Worm (Caenorhabditis elegans) whole organism, L4 larva: Measurements from ENCODE around the gene F13B6.3.

ENCODE experiments used
- F26F4.8 ChIP-seq: fragments of 200-800 bp; sonication (Bioruptor generic); conservative IDR thresholded peaks from 2 replicates; pipeline ENCODE4 v1.3.6; 2022; ENCODE audit warnings: missing genetic modification characterization, missing compliant biosample characterization
- T20F7.1 ChIP-seq: fragments of 200-800 bp; sonication (Bioruptor generic); optimal IDR thresholded peaks from 2 replicates; lab custom pipeline; 2018; ENCODE audit warnings: mild to moderate bottlenecking, missing genetic modification characterization, missing compliant biosample characterization
- Y48G9A.11 ChIP-seq: fragments of 200-800 bp; sonication (Bioruptor generic); IDR thresholded peaks from 2 replicates; pipeline ENCODE4 v1.3.6; 2022; ENCODE audit warnings: missing genetic modification reagents, missing genetic modification characterization, missing compliant biosample characterization
- Y75B8A.6 ChIP-seq: fragments of 200-800 bp; sonication (Bioruptor generic); IDR thresholded peaks from 2 replicates; pipeline ENCODE4 v1.3.6; 2022; ENCODE audit warnings: missing genetic modification reagents, missing genetic modification characterization, missing compliant biosample characterization
- ama-1 ChIP-seq: fragments of 150-350 bp; optimal IDR thresholded peaks from 2 replicates; lab custom pipeline; 2014; ENCODE audit warnings: inconsistent platforms, mixed read lengths
- attf-4 ChIP-seq: sonication (generic microtip); optimal IDR thresholded peaks from 3 replicates; lab custom pipeline; 2017; ENCODE audit warnings: missing biosample characterization, missing genetic modification characterization
- ceh-28 ChIP-seq: fragments of 150-350 bp; optimal IDR thresholded peaks from 2 replicates; lab custom pipeline; 2014; ENCODE audit warnings: missing biosample characterization, missing genetic modification reagents, missing genetic modification characterization
- ceh-44 ChIP-seq: fragments of 200-800 bp; sonication (Bioruptor generic); IDR thresholded peaks from 2 replicates; pipeline ENCODE4 v1.3.6; 2022; ENCODE audit warnings: missing genetic modification reagents, missing genetic modification characterization, missing compliant biosample characterization
- ceh-82 ChIP-seq: sonication (generic microtip); optimal IDR thresholded peaks from 2 replicates; lab custom pipeline; 2017; ENCODE audit warnings: missing biosample characterization, missing genetic modification characterization
- cey-2 ChIP-seq: sonication (generic microtip); optimal IDR thresholded peaks from 3 replicates; lab custom pipeline; 2017; ENCODE audit warnings: missing genetic modification characterization, mild to moderate bottlenecking, missing compliant biosample characterization, antibody characterized with exemption, borderline replicate concordance; ENCODE audit not compliant: insufficient read depth
- ctbp-1 ChIP-seq: fragments of 200-800 bp; sonication (Bioruptor generic); IDR thresholded peaks from 2 replicates; pipeline ENCODE4 v1.3.6; 2022; ENCODE audit warnings: missing genetic modification reagents, missing genetic modification characterization, missing compliant biosample characterization
- daf-16 ChIP-seq, 3 experiments: sonication (generic microtip); optimal IDR thresholded peaks; 2 replicates each; lab custom pipeline; 2016 to 2017; ENCODE audit warnings: missing genetic modification characterization in 3 of 3, missing genetic modification reagents in 3 of 3, mild to moderate bottlenecking in 2 of 3, missing compliant biosample characterization in 2 of 3, missing biosample characterization in 1 of 3, moderate library complexity in 1 of 3
- daf-19 ChIP-seq: fragments of 200-800 bp; sonication (Bioruptor generic); conservative IDR thresholded peaks from 2 replicates; pipeline ENCODE4 v1.3.6; 2022; ENCODE audit warnings: missing genetic modification characterization, missing compliant biosample characterization
- daf-8 ChIP-seq: fragments of 200-800 bp; sonication (Bioruptor generic); IDR thresholded peaks from 2 replicates; pipeline ENCODE4 v1.3.6; 2022; ENCODE audit warnings: missing genetic modification characterization, missing compliant biosample characterization
- dmd-6 ChIP-seq: fragments of 200-800 bp; sonication (Bioruptor generic); IDR thresholded peaks from 2 replicates; pipeline ENCODE4 v1.3.6; 2022; ENCODE audit warnings: missing genetic modification reagents, missing genetic modification characterization, missing compliant biosample characterization
- dmd-9 ChIP-seq: fragments of 200-800 bp; sonication (Bioruptor generic); IDR thresholded peaks from 2 replicates; pipeline ENCODE4 v1.3.6; 2022; ENCODE audit warnings: missing genetic modification reagents, missing genetic modification characterization, missing compliant biosample characterization
- dpl-1 ChIP-seq: fragments of 150-350 bp; optimal IDR thresholded peaks from 2 replicates; lab custom pipeline; 2014; ENCODE audit warnings: missing biosample characterization, missing genetic modification reagents, missing genetic modification characterization
- duxl-1 ChIP-seq: sonication (generic microtip); optimal IDR thresholded peaks from 2 replicates; lab custom pipeline; 2016; ENCODE audit warnings: mild to moderate bottlenecking, missing genetic modification characterization, moderate library complexity, missing compliant biosample characterization; ENCODE audit not compliant: poor library complexity
- dve-1 ChIP-seq: sonication (generic microtip); optimal IDR thresholded peaks from 2 replicates; lab custom pipeline; 2017; ENCODE audit warnings: antibody characterized with exemption, mild to moderate bottlenecking, missing genetic modification characterization, missing compliant biosample characterization; ENCODE audit not compliant: insufficient read depth
- hlh-11 ChIP-seq: fragments of 200-800 bp; sonication (Bioruptor generic); optimal IDR thresholded peaks from 2 replicates; lab custom pipeline; 2018; ENCODE audit warnings: mild to moderate bottlenecking, missing genetic modification characterization, missing compliant biosample characterization
- hlh-30 ChIP-seq: sonication (generic microtip); optimal IDR thresholded peaks from 2 replicates; lab custom pipeline; 2017; ENCODE audit warnings: antibody characterized with exemption, mild to moderate bottlenecking, missing genetic modification characterization, missing compliant biosample characterization; ENCODE audit not compliant: insufficient read depth
- lim-7 ChIP-seq: fragments of 200-800 bp; sonication (Bioruptor generic); IDR thresholded peaks from 2 replicates; pipeline ENCODE4 v1.3.6; 2022; ENCODE audit warnings: missing genetic modification characterization, missing compliant biosample characterization
- lin-1 ChIP-seq: fragments of 200-800 bp; sonication (Bioruptor generic); IDR thresholded peaks from 2 replicates; pipeline ENCODE4 v1.3.6; 2022; ENCODE audit warnings: missing genetic modification reagents, missing genetic modification characterization, missing compliant biosample characterization
- lin-39 ChIP-seq: fragments of 150-350 bp; optimal IDR thresholded peaks from 2 replicates; lab custom pipeline; 2014; ENCODE audit warnings: missing biosample characterization, missing genetic modification reagents, missing genetic modification characterization
- lsy-2 ChIP-seq, 2 experiments: fragments of 150-350 bp in 1 of 2; sonication (generic microtip) in 1 of 2; optimal IDR thresholded peaks; 2 replicates each; lab custom pipeline; 2014 to 2017; ENCODE audit warnings: missing biosample characterization in 2 of 2, missing genetic modification characterization in 2 of 2
- madf-5 ChIP-seq, 2 experiments: fragments of 200-800 bp; sonication (Bioruptor generic); IDR thresholded peaks; 2 replicates each; pipeline ENCODE4 v1.3.6; 2022; ENCODE audit warnings: missing compliant biosample characterization in 2 of 2, missing genetic modification characterization in 2 of 2
- mdl-1 ChIP-seq, 2 experiments: fragments of 150-350 bp in 1 of 2; sonication (generic microtip) in 1 of 2; optimal IDR thresholded peaks; 2 replicates each; lab custom pipeline; 2014 to 2017; ENCODE audit warnings: missing biosample characterization in 2 of 2, missing genetic modification characterization in 2 of 2
- mep-1 ChIP-seq: fragments of 150-350 bp; sonication (generic microtip); optimal IDR thresholded peaks from 3 replicates; lab custom pipeline; 2014; ENCODE audit warnings: missing biosample characterization, missing genetic modification characterization
- mxl-3 ChIP-seq: fragments of 200-800 bp; sonication (Bioruptor generic); optimal IDR thresholded peaks from 2 replicates; lab custom pipeline; 2018; ENCODE audit warnings: mild to moderate bottlenecking, missing genetic modification characterization, missing compliant biosample characterization
- nhr-11 ChIP-seq: fragments of 150-350 bp; optimal IDR thresholded peaks from 2 replicates; lab custom pipeline; 2014; ENCODE audit warnings: missing biosample characterization, missing genetic modification characterization
- nhr-237 ChIP-seq: sonication (generic microtip); optimal IDR thresholded peaks from 2 replicates; lab custom pipeline; 2017; ENCODE audit warnings: missing biosample characterization, missing genetic modification characterization
- nhr-28 ChIP-seq: fragments of 150-350 bp; optimal IDR thresholded peaks from 2 replicates; lab custom pipeline; 2014; ENCODE audit warnings: missing biosample characterization, missing genetic modification characterization
- nhr-42 ChIP-seq: fragments of 200-800 bp; sonication (Bioruptor generic); IDR thresholded peaks from 2 replicates; pipeline ENCODE4 v1.3.6; 2022; ENCODE audit warnings: missing genetic modification characterization, missing compliant biosample characterization
- nhr-48 ChIP-seq: sonication (generic microtip); optimal IDR thresholded peaks from 2 replicates; lab custom pipeline; 2016; ENCODE audit warnings: mild to moderate bottlenecking, missing genetic modification characterization, missing compliant biosample characterization
- nhr-6 ChIP-seq: fragments of 150-350 bp; optimal IDR thresholded peaks from 2 replicates; lab custom pipeline; 2014; ENCODE audit warnings: missing biosample characterization, missing genetic modification characterization
- nhr-77 ChIP-seq: fragments of 150-350 bp; optimal IDR thresholded peaks from 2 replicates; lab custom pipeline; 2014; ENCODE audit warnings: missing biosample characterization, missing genetic modification characterization
- pha-4 ChIP-seq, 2 experiments: fragments of 150-350 bp in 1 of 2; fragments of 200-800 bp in 1 of 2; sonication (Bioruptor generic) in 1 of 2; IDR thresholded peaks in 1 of 2; optimal IDR thresholded peaks in 1 of 2; 2 replicates each; pipeline versions ENCODE4 v1.3.6 to Lab custom; 2014 to 2022; ENCODE audit warnings: missing genetic modification characterization in 2 of 2, missing genetic modification reagents in 2 of 2, missing biosample characterization in 1 of 2, missing compliant biosample characterization in 1 of 2
- php-3 ChIP-seq: fragments of 200-800 bp; sonication (Bioruptor generic); IDR thresholded peaks from 2 replicates; pipeline ENCODE4 v1.3.6; 2022; ENCODE audit warnings: missing genetic modification reagents, missing genetic modification characterization, missing compliant biosample characterization
- sdz-12 ChIP-seq: fragments of 200-800 bp; sonication (Bioruptor generic); optimal IDR thresholded peaks from 2 replicates; lab custom pipeline; 2018; ENCODE audit warnings: mild to moderate bottlenecking, missing genetic modification characterization, missing compliant biosample characterization
- tra-1 ChIP-seq: fragments of 200-800 bp; sonication (Bioruptor generic); IDR thresholded peaks from 2 replicates; pipeline ENCODE4 v1.3.6; 2022; ENCODE audit warnings: missing genetic modification reagents, missing genetic modification characterization, missing compliant biosample characterization
- unc-39 ChIP-seq: sonication (generic microtip); optimal IDR thresholded peaks from 2 replicates; lab custom pipeline; 2017; ENCODE audit warnings: missing biosample characterization, missing genetic modification characterization
- unc-62 ChIP-seq, 3 experiments: fragments of 150-350 bp in 1 of 3; sonication (generic microtip); optimal IDR thresholded peaks in 2 of 3; peaks in 1 of 3; 1 replicate in 1 of 3; 2 replicates in 2 of 3; lab custom pipeline; 2014 to 2017; ENCODE audit warnings: missing biosample characterization in 3 of 3, missing genetic modification characterization in 3 of 3, missing genetic modification reagents in 3 of 3, missing genotype in 1 of 3
- zip-11 ChIP-seq: fragments of 200-800 bp; sonication (Bioruptor generic); IDR thresholded peaks from 2 replicates; pipeline ENCODE4 v1.3.6; 2022; ENCODE audit warnings: missing genetic modification characterization, missing compliant biosample characterization
- ztf-11 ChIP-seq: fragments of 150-350 bp; optimal IDR thresholded peaks from 2 replicates; lab custom pipeline; 2014; ENCODE audit warnings: missing biosample characterization, missing genetic modification characterization

The F13B6.3 gene

DNA sequence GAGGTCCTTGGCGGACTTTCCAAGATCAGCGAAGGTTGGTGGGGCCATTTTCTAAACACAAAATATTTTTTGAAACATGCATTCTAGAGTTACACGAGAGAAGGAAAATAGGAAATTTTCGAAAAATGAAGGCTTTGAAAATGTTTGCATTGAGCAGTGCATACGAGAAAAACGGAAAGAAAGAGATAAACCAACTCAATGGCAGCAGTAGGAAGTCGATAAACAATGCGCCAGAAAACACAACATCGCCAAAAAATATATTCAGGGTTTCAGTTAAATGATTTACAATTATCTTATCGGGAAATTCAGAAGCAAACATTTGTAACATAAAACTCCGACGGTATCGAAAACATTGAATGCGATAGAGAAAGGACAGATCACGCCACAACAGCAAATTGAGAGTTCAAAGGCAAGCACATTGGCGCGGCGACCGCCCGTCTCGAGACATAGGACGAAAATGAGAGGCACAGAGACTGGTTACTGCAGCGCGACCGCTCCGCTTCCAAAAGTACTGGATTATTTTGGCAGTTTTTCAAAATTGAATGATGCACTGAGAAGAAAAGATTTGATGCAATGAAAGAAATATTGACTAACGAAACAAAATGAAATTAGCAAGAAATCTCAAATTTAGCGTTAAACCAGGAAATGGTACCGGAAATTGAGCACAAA, 42.2 kb upstream of the F13B6.3 start, which contains the start of the genes vdac-1 and R05G6.5 (continued):
- TF ChIP-seq nhr-28 (tag; lab: Kevin White, UChicago) (peak; percentile 93), sdz-12 (GFP tag; lab: Kevin White, UChicago) (no peak), T20F7.1 (GFP tag; lab: Kevin White, UChicago) (peak; percentile 88), cey-2 (no peak), nhr-237 (tag; lab: Kevin White, UChicago) (no peak)
- TF ChIP-seq, all 104 proteins: peak for 53

DNA sequence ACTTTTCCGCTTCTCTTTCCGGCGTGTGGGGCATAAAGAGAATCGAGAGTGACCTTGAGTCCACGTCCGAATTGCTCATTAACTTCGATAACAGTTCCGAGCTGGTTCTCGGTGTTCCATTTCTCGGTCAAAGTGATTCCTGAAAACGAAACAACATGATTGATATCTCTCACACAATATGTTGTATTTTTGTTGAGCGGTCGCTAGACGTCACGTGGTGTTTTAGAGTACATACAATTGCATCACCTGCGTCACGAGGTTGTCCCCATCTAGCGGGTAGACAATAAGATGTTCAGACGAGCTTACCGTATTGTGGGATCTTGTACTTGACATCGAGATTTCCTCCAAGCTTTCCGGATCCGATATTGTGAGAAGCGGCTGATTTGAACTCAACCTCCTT, 41.5 kb upstream of the F13B6.3 start:
- TF ChIP-seq sdz-12 (GFP tag; lab: Kevin White, UChicago): no peak
- peak; percentile 24 for TF ChIP-seq nhr-77
- no peak for TF ChIP-seq lin-1 (GFP tag; lab: Robert Waterston, UW)
- TF ChIP-seq Y48G9A.11 (GFP tag; lab: Robert Waterston, UW): no peak
- TF ChIP-seq nhr-11 (tag; lab: Kevin White, UChicago): peak; percentile 34
- peak; percentile 39 for TF ChIP-seq nhr-48
- TF ChIP-seq ztf-11 (tag; lab: Kevin White, UChicago): no peak
- TF ChIP-seq ceh-82 (tag; lab: Kevin White, UChicago): no peak
- peak; percentile 71 for TF ChIP-seq hlh-11 (tag; lab: Kevin White, UChicago)
- TF ChIP-seq ceh-44 (GFP tag; lab: Robert Waterston, UW): no peak
- TF ChIP-seq dmd-6 (GFP tag; lab: Robert Waterston, UW): peak; percentile 55
- TF ChIP-seq attf-4: no peak
- TF ChIP-seq mep-1 (tag; lab: Kevin White, UChicago): peak; percentile 28
- TF ChIP-seq hlh-30 (tag; lab: Kevin White, UChicago): peak; percentile 88
- peak; percentile 7 for TF ChIP-seq T20F7.1 (GFP tag; lab: Kevin White, UChicago)
- peak in 1 of 2 experiments; percentile 96 for TF ChIP-seq unc-62 (GFP tag; optimal IDR thresholded peaks at IDR 0.05 in 1 of 2; lab: Kevin White, UChicago)
- TF ChIP-seq unc-62 (tag; optimal IDR thresholded peaks at IDR 0.05; lab: Kevin White, UChicago): no peak
- peak; percentile 13 to 52 for TF ChIP-seq lsy-2 (tag; optimal IDR thresholded peaks at IDR 0.05; lab: Kevin White, UChicago)
- TF ChIP-seq mxl-3 (GFP tag; lab: Kevin White, UChicago): peak; percentile 43
- TF ChIP-seq ceh-28 (tag; lab: Kevin White, UChicago): no peak
- TF ChIP-seq lin-39 (tag; lab: Kevin White, UChicago): no peak
- TF ChIP-seq tra-1 (GFP tag; lab: Robert Waterston, UW): no peak
- no peak for TF ChIP-seq zip-11 (GFP tag; lab: Robert Waterston, UW)
- no peak for TF ChIP-seq daf-19 (GFP tag; lab: Robert Waterston, UW)
- no peak for TF ChIP-seq php-3
- no peak for TF ChIP-seq madf-5 (GFP tag; IDR thresholded peaks at IDR 0.05; lab: Robert Waterston, UW)
- TF ChIP-seq daf-16 (GFP tag; optimal IDR thresholded peaks at IDR 0.05; lab: Kevin White, UChicago): peak in 1 of 2 experiments; percentile 6
- peak; percentile 55 for TF ChIP-seq daf-16 (tag; optimal IDR thresholded peaks at IDR 0.05; lab: Kevin White, UChicago)
- no peak for TF ChIP-seq nhr-6
- peak in 1 of 2 experiments; percentile 48 for TF ChIP-seq mdl-1 (tag; optimal IDR thresholded peaks at IDR 0.05; lab: Kevin White, UChicago)
- peak; percentile 17 for TF ChIP-seq duxl-1 (tag; lab: Kevin White, UChicago)
- no peak for TF ChIP-seq Y75B8A.6 (GFP tag; lab: Robert Waterston, UW)
- no peak for TF ChIP-seq dmd-9
- TF ChIP-seq dpl-1: peak; percentile 2
- TF ChIP-seq pha-4 (GFP tag; IDR thresholded peaks at IDR 0.05; lab: Robert Waterston, UW): no peak
- TF ChIP-seq pha-4 (tag; optimal IDR thresholded peaks at IDR 0.05; lab: Kevin White, UChicago): no peak
- TF ChIP-seq nhr-42 (GFP tag; lab: Robert Waterston, UW): no peak
- no peak for TF ChIP-seq F26F4.8 (GFP tag; lab: Robert Waterston, UW)
- TF ChIP-seq ctbp-1: no peak
- peak; percentile 42 for TF ChIP-seq dve-1 (tag; lab: Kevin White, UChicago)
- no peak for TF ChIP-seq lim-7
- peak; percentile 33 for TF ChIP-seq ama-1
- TF ChIP-seq cey-2: no peak
- peak; percentile 62 for TF ChIP-seq nhr-28 (tag; lab: Kevin White, UChicago)
- no peak for TF ChIP-seq daf-8 (GFP tag; lab: Robert Waterston, UW)
- TF ChIP-seq unc-39 (tag; lab: Kevin White, UChicago): no peak
